Fruit fly (Drosophila melanogaster) whole organism, prepupa: ENCODE measurements around the gene CG17571.

Experiments used
- CG10631 ChIP-seq: fragments of 200-800 bp; sonication (Bioruptor generic); optimal IDR thresholded peaks from 2 replicates; lab custom pipeline; 2016; ENCODE audit warnings: missing biosample characterization, missing genetic modification characterization
- CG10669 ChIP-seq: fragments of 200-800 bp; sonication (Bioruptor generic); optimal IDR thresholded peaks from 3 replicates; lab custom pipeline; 2018; ENCODE audit warnings: missing biosample characterization, mild to moderate bottlenecking, missing genetic modification characterization, moderate library complexity
- CG11762 ChIP-seq: fragments of 200-800 bp; sonication (Bioruptor generic); optimal IDR thresholded peaks from 3 replicates; lab custom pipeline; 2016; ENCODE audit warnings: missing biosample characterization, missing genetic modification characterization; ENCODE audit not compliant: insufficient read depth
- CG3032 ChIP-seq: fragments of 200-800 bp; optimal IDR thresholded peaks from 2 replicates; lab custom pipeline; 2019; ENCODE audit warnings: missing biosample characterization, mild to moderate bottlenecking, missing genetic modification characterization, moderate library complexity
- CG31627 ChIP-seq: fragments of 200-800 bp; sonication (Bioruptor generic); optimal IDR thresholded peaks from 3 replicates; lab custom pipeline; 2016; ENCODE audit warnings: missing biosample characterization, missing genetic modification characterization
- CG32006 ChIP-seq: fragments of 200-800 bp; sonication (Bioruptor generic); optimal IDR thresholded peaks from 3 replicates; lab custom pipeline; 2017; ENCODE audit warnings: missing biosample characterization, mild to moderate bottlenecking, missing genetic modification characterization
- CG34406 ChIP-seq: fragments of 200-800 bp; sonication (Bioruptor generic); optimal IDR thresholded peaks from 3 replicates; lab custom pipeline; 2016; ENCODE audit warnings: missing biosample characterization, missing genetic modification characterization
- CG4318 ChIP-seq: fragments of 200-800 bp; sonication (Bioruptor generic); optimal IDR thresholded peaks from 3 replicates; lab custom pipeline; 2017; ENCODE audit warnings: missing biosample characterization, mild to moderate bottlenecking, missing genetic modification characterization
- CG6163 ChIP-seq: fragments of 200-800 bp; sonication (Bioruptor generic); IDR thresholded peaks from 3 replicates; pipeline ENCODE4 v1.3.6; 2022; ENCODE audit warnings: missing biosample characterization, missing genetic modification characterization
- CG6808 ChIP-seq: fragments of 200-800 bp; sonication (Bioruptor generic); optimal IDR thresholded peaks from 3 replicates; lab custom pipeline; 2017; ENCODE audit warnings: missing biosample characterization, missing genetic modification characterization, mild to moderate bottlenecking, moderate library complexity, missing genetic modification reagents
- CG6854 ChIP-seq: fragments of 200-800 bp; sonication (Bioruptor generic); optimal IDR thresholded peaks from 2 replicates; lab custom pipeline; 2017; ENCODE audit warnings: missing biosample characterization, mild to moderate bottlenecking, missing genetic modification characterization
- CG7368 ChIP-seq: fragments of 200-800 bp; sonication (Bioruptor generic); optimal IDR thresholded peaks from 3 replicates; lab custom pipeline; 2016; ENCODE audit warnings: missing biosample characterization, missing genetic modification characterization
- CG8632 ChIP-seq: fragments of 200-800 bp; sonication (Bioruptor generic); optimal IDR thresholded peaks from 3 replicates; lab custom pipeline; 2016; ENCODE audit warnings: missing biosample characterization, missing genetic modification characterization
- CG9139 ChIP-seq: fragments of 200-800 bp; sonication (Bioruptor generic); optimal IDR thresholded peaks from 3 replicates; lab custom pipeline; 2017; ENCODE audit warnings: missing biosample characterization, mild to moderate bottlenecking, missing genetic modification characterization
- Eip75B ChIP-seq: fragments of 200-800 bp; sonication (Bioruptor generic); optimal IDR thresholded peaks from 3 replicates; lab custom pipeline; 2016; ENCODE audit warnings: missing biosample characterization, missing genetic modification characterization
- Eip93F ChIP-seq: fragments of 200-800 bp; sonication (Bioruptor generic); optimal IDR thresholded peaks from 2 replicates; lab custom pipeline; 2016; ENCODE audit warnings: missing biosample characterization, mild to moderate bottlenecking, missing genetic modification characterization
- Ets21C ChIP-seq: fragments of 200-800 bp; sonication (Bioruptor generic); optimal IDR thresholded peaks from 3 replicates; lab custom pipeline; 2016; ENCODE audit warnings: missing biosample characterization, missing genetic modification characterization
- Ets96B ChIP-seq: fragments of 200-800 bp; optimal IDR thresholded peaks from 2 replicates; lab custom pipeline; 2019; ENCODE audit warnings: missing biosample characterization, mild to moderate bottlenecking, missing genetic modification characterization, moderate library complexity
- Gug ChIP-seq: fragments of 200-800 bp; sonication (Bioruptor generic); IDR thresholded peaks from 2 replicates; pipeline ENCODE4 v1.3.6; 2022; ENCODE audit warnings: missing biosample characterization, missing genetic modification characterization
- Hr38 ChIP-seq: sonication (Bioruptor generic); optimal IDR thresholded peaks from 2 replicates; lab custom pipeline; 2016; ENCODE audit warnings: missing biosample characterization, missing genetic modification characterization
- Hr39 ChIP-seq: fragments of 200-800 bp; sonication (Bioruptor generic); optimal IDR thresholded peaks from 2 replicates; lab custom pipeline; 2016; ENCODE audit warnings: missing biosample characterization, missing genetic modification characterization
- Hr4 ChIP-seq: fragments of 200-800 bp; sonication (Bioruptor generic); optimal IDR thresholded peaks from 3 replicates; lab custom pipeline; 2016; ENCODE audit warnings: missing biosample characterization, missing genetic modification characterization
- Met ChIP-seq: fragments of 200-800 bp; sonication (Bioruptor generic); optimal IDR thresholded peaks from 3 replicates; lab custom pipeline; 2016; ENCODE audit warnings: missing biosample characterization, missing genetic modification characterization
- Smox ChIP-seq: fragments of 200-800 bp; sonication (Bioruptor generic); optimal IDR thresholded peaks from 3 replicates; lab custom pipeline; 2016; ENCODE audit warnings: missing biosample characterization, missing genetic modification characterization
- Sox102F ChIP-seq: fragments of 200-800 bp; sonication (Bioruptor generic); optimal IDR thresholded peaks from 2 replicates; lab custom pipeline; 2016; ENCODE audit warnings: missing biosample characterization, mild to moderate bottlenecking, missing genetic modification characterization
- Sox14 ChIP-seq: fragments of 200-800 bp; sonication (Bioruptor generic); optimal IDR thresholded peaks from 3 replicates; lab custom pipeline; 2016; ENCODE audit warnings: missing biosample characterization, missing genetic modification characterization
- Sox15 ChIP-seq: fragments of 200-800 bp; sonication (Bioruptor generic); optimal IDR thresholded peaks from 3 replicates; lab custom pipeline; 2016; ENCODE audit warnings: missing biosample characterization, missing genetic modification characterization
- cyc ChIP-seq: fragments of 200-800 bp; sonication (Bioruptor generic); optimal IDR thresholded peaks from 3 replicates; lab custom pipeline; 2016; ENCODE audit warnings: missing biosample characterization, missing genetic modification characterization
- dac ChIP-seq: fragments of 200-800 bp; sonication (Bioruptor generic); optimal IDR thresholded peaks from 2 replicates; lab custom pipeline; 2017; ENCODE audit warnings: missing biosample characterization, mild to moderate bottlenecking, missing genetic modification characterization
- eg ChIP-seq: fragments of 200-800 bp; sonication (Bioruptor generic); IDR thresholded peaks from 3 replicates; pipeline ENCODE4 v1.3.6; 2022; ENCODE audit warnings: missing biosample characterization, missing genetic modification characterization
- fkh ChIP-seq: fragments of 200-800 bp; sonication (Bioruptor generic); optimal IDR thresholded peaks from 3 replicates; lab custom pipeline; 2017; ENCODE audit warnings: missing biosample characterization, mild to moderate bottlenecking, missing genetic modification characterization, moderate library complexity
- lz ChIP-seq: fragments of 200-800 bp; sonication (Bioruptor generic); optimal IDR thresholded peaks from 3 replicates; lab custom pipeline; 2016; ENCODE audit warnings: missing biosample characterization, missing genetic modification characterization
- pdm3 ChIP-seq: fragments of 200-800 bp; sonication (Bioruptor generic); optimal IDR thresholded peaks from 3 replicates; lab custom pipeline; 2016; ENCODE audit warnings: missing biosample characterization, missing genetic modification characterization
- salr ChIP-seq, 2 experiments: fragments of 200-800 bp; sonication (Bioruptor generic); optimal IDR thresholded peaks; 3 replicates each; lab custom pipeline; 2016 to 2018; ENCODE audit warnings: missing biosample characterization in 2 of 2, missing genetic modification characterization in 2 of 2, mild to moderate bottlenecking in 1 of 2
- ss ChIP-seq, 2 experiments: fragments of 200-800 bp; sonication (Bioruptor generic); optimal IDR thresholded peaks; 2 replicates in 1 of 2; 3 replicates in 1 of 2; lab custom pipeline; 2017 to 2018; ENCODE audit warnings: mild to moderate bottlenecking in 2 of 2, missing biosample characterization in 2 of 2, missing genetic modification characterization in 2 of 2, moderate library complexity in 1 of 2
- svp ChIP-seq: fragments of 200-800 bp; sonication (Bioruptor generic); peaks from one replicate; lab custom pipeline; 2016; ENCODE audit warnings: missing biosample characterization, missing genetic modification characterization
- vri ChIP-seq: fragments of 200-800 bp; sonication (Bioruptor generic); optimal IDR thresholded peaks from 3 replicates; lab custom pipeline; 2016; ENCODE audit warnings: missing biosample characterization, mild to moderate bottlenecking, missing genetic modification characterization

Gene CG17571

DNA sequence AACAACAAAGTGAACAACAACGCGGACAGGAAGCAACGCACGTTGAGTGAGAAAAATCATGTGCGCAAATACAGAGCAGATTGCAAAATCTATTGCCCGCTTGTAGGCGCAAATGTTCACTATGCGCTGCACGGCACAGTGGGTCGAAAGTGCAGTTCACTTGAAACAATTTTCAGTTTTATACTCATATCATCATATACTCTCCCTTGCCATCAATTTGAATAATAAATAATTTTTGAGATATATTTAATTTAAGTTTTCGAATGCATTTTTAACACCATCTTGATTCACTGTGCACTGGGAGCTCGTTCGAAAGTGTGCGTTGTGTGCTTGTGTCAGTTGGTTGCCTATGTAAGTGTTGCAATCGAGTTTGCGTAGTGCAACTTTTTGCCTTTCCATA, 10.2 kb upstream of the CG17571 start (continued):
- TF ChIP-seq CG6854 (GFP tag; lab: Kevin White, UChicago) (no peak), CG10669 (GFP tag; lab: Kevin White, UChicago) (peak; percentile 54), CG8632 (GFP tag; lab: Kevin White, UChicago) (peak; percentile 60), ss (GFP tag; optimal IDR thresholded peaks at IDR 0.05; lab: Kevin White, UChicago) (peak; percentile 31 to 72), Ets21C (GFP tag; lab: Kevin White, UChicago) (peak; percentile 57), Ets96B (tag; lab: Kevin White, UChicago) (peak; percentile 75), CG9139 (GFP tag; lab: Kevin White, UChicago) (peak; percentile 18), Sox14 (GFP tag; lab: Kevin White, UChicago) (peak; percentile 71), Eip93F (GFP tag; lab: Kevin White, UChicago) (no peak), CG7368 (peak; percentile 35), Sox102F (GFP tag; lab: Kevin White, UChicago) (peak; percentile 67), Gug (GFP tag; lab: Robert Waterston, UW) (peak; percentile 80), salr (GFP tag; optimal IDR thresholded peaks at IDR 0.05; lab: Kevin White, UChicago) (peak; percentile 53 to 70), CG10631 (GFP tag; lab: Kevin White, UChicago) (peak; percentile 75), Sox15 (peak; percentile 58), pdm3 (GFP tag; lab: Kevin White, UChicago) (peak; percentile 81), CG11762 (GFP tag; lab: Kevin White, UChicago) (peak; percentile 53), CG6163 (GFP tag; lab: Robert Waterston, UW) (peak; percentile 91), CG32006 (GFP tag; lab: Kevin White, UChicago) (peak; percentile 84), dac (GFP tag; lab: Kevin White, UChicago) (peak; percentile 72), CG3032 (tag; lab: Kevin White, UChicago) (peak; percentile 54), fkh (GFP tag; lab: Kevin White, UChicago) (no peak), cyc (GFP tag; lab: Kevin White, UChicago) (peak; percentile 58), eg (GFP tag; lab: Robert Waterston, UW) (peak; percentile 90), CG4318 (GFP tag; lab: Kevin White, UChicago) (peak; percentile 80)

DNA sequence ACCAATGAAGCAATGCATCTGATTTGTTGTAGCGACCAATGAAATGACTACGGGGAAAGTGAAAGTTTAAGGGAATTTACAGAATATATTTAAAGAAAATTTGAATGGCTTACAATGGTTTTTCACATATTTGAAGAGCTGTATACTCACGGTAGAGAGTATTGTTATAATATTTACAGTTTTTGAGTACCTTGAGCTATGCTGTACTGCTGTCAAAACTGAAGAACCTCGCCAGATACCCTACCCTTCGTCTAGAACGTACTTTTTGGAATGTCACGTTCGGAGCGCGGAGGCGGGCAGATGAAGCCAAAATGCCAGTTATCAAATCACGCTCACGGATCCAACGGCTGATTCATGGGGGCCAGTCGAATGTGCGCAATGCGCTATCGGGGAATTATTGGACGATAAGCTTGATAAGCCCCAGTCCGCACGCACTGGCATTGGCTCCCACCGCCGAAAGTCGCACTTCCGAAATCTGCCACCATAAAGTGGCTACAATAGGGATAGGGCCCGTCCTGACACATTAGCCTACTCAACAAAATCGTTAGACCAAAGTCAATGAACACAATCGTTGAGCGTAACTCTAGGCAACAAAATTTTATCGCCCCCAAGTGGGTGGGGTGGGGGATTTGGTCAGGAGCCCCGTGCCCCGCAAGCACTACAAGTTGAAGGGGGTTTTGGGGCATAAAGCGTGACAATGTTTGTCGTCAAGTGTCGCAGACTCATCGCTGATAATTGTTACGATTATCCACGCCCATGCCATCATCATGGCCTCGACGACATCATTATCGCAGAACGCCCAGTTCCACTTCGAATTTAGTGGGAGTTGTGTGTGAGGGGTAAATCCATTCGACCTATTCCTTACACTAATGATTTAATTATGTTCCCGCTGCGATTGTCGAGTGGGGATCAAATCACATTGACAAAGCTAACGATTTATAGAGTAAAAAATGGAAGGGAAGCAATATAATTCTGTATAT, 7.9 kb upstream of the CG17571 start:
- TF ChIP-seq CG6808 (GFP tag; lab: Kevin White, UChicago) (no peak), Hr38 (GFP tag; lab: Kevin White, UChicago) (no peak), CG31627 (GFP tag; lab: Kevin White, UChicago) (peak; percentile 17), dac (GFP tag; lab: Kevin White, UChicago) (no peak), Hr4 (GFP tag; lab: Kevin White, UChicago) (no peak), Hr39 (GFP tag; lab: Kevin White, UChicago) (peak; percentile 16), Eip75B (no peak), vri (GFP tag; lab: Kevin White, UChicago) (peak; percentile 78), lz (GFP tag; lab: Kevin White, UChicago) (peak; percentile 29), cyc (GFP tag; lab: Kevin White, UChicago) (peak; percentile 22), Smox (GFP tag; lab: Kevin White, UChicago) (peak; percentile 10), CG34406 (GFP tag; lab: Kevin White, UChicago) (no peak), svp (peak; percentile 64), Met (peak; percentile 16), CG6854 (GFP tag; lab: Kevin White, UChicago) (no peak), fkh (GFP tag; lab: Kevin White, UChicago) (no peak)
